Worm (Caenorhabditis elegans): ENCODE results near the gene B0496.1.
A peak's percentile ranks its signal among the peaks of the same experiment; 100 is the strongest.

B0496.1 gene

DNA sequence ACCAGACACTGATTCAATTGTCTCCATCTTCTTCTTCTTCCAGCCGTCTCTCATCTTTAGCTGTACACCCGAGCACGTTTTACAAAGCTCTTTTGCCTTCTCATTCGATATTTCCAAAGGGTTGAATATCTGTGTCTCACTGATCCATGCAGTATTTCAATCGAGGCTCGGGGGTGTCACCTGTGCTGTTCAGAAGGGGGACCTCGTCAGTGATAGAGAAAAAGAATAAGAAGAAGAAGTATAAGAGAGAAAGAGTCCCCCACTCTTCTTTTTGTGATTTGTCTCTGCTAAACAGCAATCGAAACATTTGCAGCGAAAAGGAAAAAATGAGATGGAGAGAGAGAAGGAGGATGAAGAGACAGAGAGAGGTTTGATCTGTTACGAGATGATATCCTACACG lies 20.0 kb upstream of the B0496.1 start:
- TF ChIP-seq C08G9.2 (tag; optimal IDR thresholded peaks at IDR 0.05) (no peak), ceh-18 (tag; optimal IDR thresholded peaks at IDR 0.05) (peak; percentile 87), rnt-1 (tag; optimal IDR thresholded peaks at IDR 0.05) (peak; percentile 51), unc-55 (GFP tag; optimal IDR thresholded peaks at IDR 0.05) (peak; percentile 73), T23F11.4 (GFP tag; optimal IDR thresholded peaks at IDR 0.05) (no peak), elt-2 (tag; optimal IDR thresholded peaks at IDR 0.05) (no peak)

DNA sequence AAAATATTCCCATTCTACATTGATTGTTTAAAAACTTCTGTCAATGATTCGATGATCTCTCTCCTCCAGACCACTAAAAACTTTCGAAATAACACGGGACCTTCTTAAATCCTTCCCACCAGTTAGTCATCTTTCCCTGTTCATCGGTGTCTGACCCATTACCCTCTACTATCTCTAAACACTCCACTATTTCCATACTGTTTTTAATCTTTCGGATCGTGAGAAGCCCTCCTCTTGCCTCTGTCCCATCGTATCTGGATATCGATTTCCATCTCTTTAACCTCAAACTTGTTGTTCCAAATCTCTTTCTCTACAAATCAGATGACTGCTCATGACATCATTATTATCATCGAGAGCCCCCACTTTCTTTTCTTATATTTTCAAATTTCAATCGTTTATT lies 17.7 kb upstream of the B0496.1 start:
- TF ChIP-seq pha-2 (tag; optimal IDR thresholded peaks at IDR 0.05) (no peak), pat-9 (tag; optimal IDR thresholded peaks at IDR 0.05) (no peak), hlh-13 (GFP tag; optimal IDR thresholded peaks at IDR 0.05) (no peak), ceh-48 (tag; optimal IDR thresholded peaks at IDR 0.05) (no peak), C38D4.7 (GFP tag; optimal IDR thresholded peaks at IDR 0.05) (no peak), ceh-6 (GFP tag; optimal IDR thresholded peaks at IDR 0.05) (no peak), lim-6 (tag; optimal IDR thresholded peaks at IDR 0.05) (no peak), nfya-1 (tag; optimal IDR thresholded peaks at IDR 0.05) (no peak), ztf-16 (tag; optimal IDR thresholded peaks at IDR 0.05) (no peak), sox-4 (tag; optimal IDR thresholded peaks at IDR 0.05) (no peak), fax-1 (tag; optimal IDR thresholded peaks at IDR 0.05) (no peak), npax-4 (tag; optimal IDR thresholded peaks at IDR 0.05) (no peak), ahr-1 (tag; optimal IDR thresholded peaks at IDR 0.05) (no peak)

DNA sequence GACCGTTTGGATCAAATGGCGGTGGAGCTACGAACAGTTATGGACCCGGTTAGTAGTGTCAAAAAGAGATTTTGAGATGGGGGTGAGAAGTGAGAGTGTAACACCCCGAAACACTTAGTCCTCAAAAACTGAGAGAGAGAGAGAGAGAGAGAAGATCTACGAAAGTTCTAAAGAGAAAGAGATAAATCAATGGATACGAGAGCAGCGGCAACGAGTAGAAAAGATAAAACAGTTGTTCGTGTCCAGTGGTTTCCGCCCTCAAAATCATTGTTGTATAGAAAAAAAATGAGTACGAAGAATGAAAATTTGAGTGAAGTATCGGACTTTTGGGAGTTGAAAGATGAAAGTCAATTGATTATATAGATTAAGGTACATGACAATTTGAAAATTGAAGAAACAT lies 17.1 kb upstream of the B0496.1 start:
- TF ChIP-seq elt-2 (tag; optimal IDR thresholded peaks at IDR 0.05): no peak
- TF ChIP-seq gmeb-2 (tag; optimal IDR thresholded peaks at IDR 0.05): no peak
- TF ChIP-seq ceh-18 (tag; optimal IDR thresholded peaks at IDR 0.05): peak; percentile 6
- no peak for TF ChIP-seq fkh-10 (GFP tag; optimal IDR thresholded peaks at IDR 0.05)
- no peak for TF ChIP-seq hlh-8 (tag; optimal IDR thresholded peaks at IDR 0.05)
- TF ChIP-seq unc-3 (GFP tag; conservative IDR thresholded peaks at IDR 0.05): no peak
- no peak for TF ChIP-seq unc-3 (tag; optimal IDR thresholded peaks at IDR 0.05)
- TF ChIP-seq npax-4 (tag; optimal IDR thresholded peaks at IDR 0.05): no peak
- no peak for TF ChIP-seq tbx-2 (tag; optimal IDR thresholded peaks at IDR 0.05)
- no peak for TF ChIP-seq elt-4 (tag; optimal IDR thresholded peaks at IDR 0.05)
- no peak for TF ChIP-seq eyg-1 (tag; optimal IDR thresholded peaks at IDR 0.05)
- peak; percentile 23 for TF ChIP-seq rnt-1 (tag; optimal IDR thresholded peaks at IDR 0.05)
- TF ChIP-seq unc-55 (GFP tag; optimal IDR thresholded peaks at IDR 0.05): peak; percentile 69
- TF ChIP-seq nhr-11 (tag; optimal IDR thresholded peaks at IDR 0.05): no peak
- TF ChIP-seq pag-3 (tag; optimal IDR thresholded peaks at IDR 0.05; ENCODE audit: borderline replicate concordance): no peak
- TF ChIP-seq unc-42 (tag; optimal IDR thresholded peaks at IDR 0.05): no peak
- no peak for TF ChIP-seq ceh-34 (tag; optimal IDR thresholded peaks at IDR 0.05)

DNA sequence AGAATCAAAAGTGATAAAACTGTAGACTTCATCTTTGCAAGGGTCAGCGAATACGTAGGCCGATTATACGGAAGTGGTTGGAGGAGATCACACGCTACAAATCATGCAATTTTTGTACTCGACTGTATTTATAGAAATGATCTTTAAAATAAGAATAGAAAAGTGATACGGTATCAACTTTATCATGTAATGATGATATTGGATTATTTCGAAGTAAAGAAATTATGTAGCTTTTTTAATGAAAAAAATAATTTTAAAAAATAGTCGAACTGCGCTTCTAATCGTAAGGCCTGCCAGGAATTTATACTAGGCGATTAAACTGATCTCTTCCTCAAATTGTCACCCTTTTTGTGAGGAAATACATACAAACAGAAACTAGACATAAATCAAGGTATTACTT lies 12.2 kb upstream of the B0496.1 start, which contains the start of gene B0496.11:
Gene B0496.11 (minus strand): TSS at position 101 of the 400 bp plus-strand sequence.
- TF ChIP-seq hlh-15 (tag; optimal IDR thresholded peaks at IDR 0.05) (no peak), pag-3 (tag; optimal IDR thresholded peaks at IDR 0.05; ENCODE audit: borderline replicate concordance) (no peak), pha-4 (tag; optimal IDR thresholded peaks at IDR 0.05) (no peak), lim-6 (tag; optimal IDR thresholded peaks at IDR 0.05) (no peak)

DNA sequence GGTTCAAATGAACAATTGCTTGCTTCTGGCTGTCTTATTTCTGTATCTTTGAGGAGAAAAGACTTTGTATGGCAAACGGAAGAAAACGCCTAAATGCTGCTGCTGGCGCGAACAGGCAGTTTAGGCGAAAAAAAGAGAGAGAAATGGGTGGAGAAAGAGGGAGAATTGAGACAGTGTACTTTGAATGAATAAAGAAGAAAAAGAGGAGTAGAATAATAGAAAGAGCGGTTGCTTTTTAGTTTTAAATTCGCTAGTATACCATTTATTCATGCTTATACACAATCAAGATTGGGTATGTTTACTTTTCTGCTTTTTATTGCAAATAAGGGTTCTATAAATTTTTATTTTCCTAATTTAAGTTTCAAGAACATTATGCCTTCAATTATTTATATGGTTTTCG lies 6.7 kb upstream of the B0496.1 start:
- TF ChIP-seq eyg-1 (tag; optimal IDR thresholded peaks at IDR 0.05) (no peak), ceh-9 (tag; optimal IDR thresholded peaks at IDR 0.05) (no peak), syd-9 (tag; optimal IDR thresholded peaks at IDR 0.05) (no peak), tbx-2 (tag; optimal IDR thresholded peaks at IDR 0.05) (no peak), fkh-10 (GFP tag; optimal IDR thresholded peaks at IDR 0.05) (no peak), ref-2 (tag; optimal IDR thresholded peaks at IDR 0.05) (no peak), ceh-48 (tag; optimal IDR thresholded peaks at IDR 0.05) (no peak), sox-2 (GFP tag; IDR thresholded peaks at IDR 0.05) (no peak), tbx-7 (tag; optimal IDR thresholded peaks at IDR 0.05) (no peak), pha-2 (tag; optimal IDR thresholded peaks at IDR 0.05) (no peak), pros-1 (tag; optimal IDR thresholded peaks at IDR 0.05) (no peak), unc-3 (GFP tag; conservative IDR thresholded peaks at IDR 0.05) (no peak), unc-3 (tag; optimal IDR thresholded peaks at IDR 0.05) (no peak), dve-1 (tag; optimal IDR thresholded peaks at IDR 0.05) (no peak), hlh-15 (tag; optimal IDR thresholded peaks at IDR 0.05) (no peak), Y22D7AL.16 (tag; optimal IDR thresholded peaks at IDR 0.05) (no peak), zip-5 (tag; optimal IDR thresholded peaks at IDR 0.05) (no peak), lin-11 (tag; optimal IDR thresholded peaks at IDR 0.05) (no peak), F13H6.1 (tag; optimal IDR thresholded peaks at IDR 0.05) (no peak)
